Worm (Caenorhabditis elegans) whole organism, L1 larva: Measurements from ENCODE around the gene R09B5.11.

Experiments used
- lin-14 ChIP-seq: fragments of 200-800 bp; sonication (Bioruptor generic); optimal IDR thresholded peaks from 2 replicates; lab custom pipeline; 2018; ENCODE audit warnings: mild to moderate bottlenecking, missing genetic modification characterization, moderate library complexity, missing compliant biosample characterization
- lin-39 ChIP-seq: fragments of 150-350 bp; optimal IDR thresholded peaks from 2 replicates; lab custom pipeline; 2014; ENCODE audit warnings: missing biosample characterization, missing genetic modification reagents, missing genetic modification characterization

DNA sequence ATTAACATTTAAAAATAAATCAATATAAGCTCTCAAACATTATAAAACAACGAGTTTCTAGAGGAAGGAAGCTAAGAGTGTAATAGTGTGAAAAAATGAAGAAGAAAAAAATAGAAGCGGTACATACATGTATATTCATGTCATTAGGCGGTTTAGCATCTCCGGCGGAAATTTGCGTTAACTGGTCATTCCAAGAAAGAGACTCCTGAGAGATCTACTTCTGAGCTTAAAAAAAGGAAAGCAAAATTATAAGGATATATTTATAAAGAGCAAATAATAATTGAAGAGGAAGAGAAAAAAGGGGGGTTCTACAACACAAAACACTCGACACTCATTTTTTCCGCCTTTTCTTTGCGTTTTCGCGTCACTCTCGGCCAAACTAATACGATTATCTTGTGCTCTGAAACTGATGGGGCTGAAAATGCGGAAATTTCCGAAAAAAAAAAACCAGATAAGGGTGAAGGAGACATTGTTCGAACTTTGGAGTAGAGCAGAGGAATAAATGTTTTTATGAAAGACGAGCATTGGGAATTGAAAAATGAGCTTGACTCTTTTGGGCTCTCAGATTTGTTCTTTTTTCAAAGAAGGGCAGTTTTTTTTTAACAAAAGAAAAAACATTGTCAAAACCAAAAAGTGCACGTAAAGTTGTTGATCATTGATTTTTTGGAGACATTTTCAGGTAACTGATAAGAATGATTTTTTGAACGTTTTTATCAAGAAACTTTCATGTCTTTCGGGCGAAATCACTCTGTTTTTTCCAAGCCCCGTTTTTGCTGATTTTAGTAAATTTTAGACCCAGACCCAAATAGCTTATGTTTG lies 24.2 kb upstream of the R09B5.11 start:
- TF ChIP-seq lin-39 (tag; lab: Kevin White, UChicago) (no peak), lin-14 (GFP tag; lab: Kevin White, UChicago) (peak; percentile 61)
